Worm (Caenorhabditis elegans) whole organism, midembryonic: ENCODE data around the gene col-158.

Experiments
- T22C8.4 ChIP-seq: fragments of 200-800 bp; sonication (Bioruptor generic); IDR thresholded peaks from 2 replicates; pipeline ENCODE4 v1.3.6; 2022; ENCODE audit warnings: missing genetic modification characterization, missing compliant biosample characterization
- cog-1 ChIP-seq: sonication (generic microtip); optimal IDR thresholded peaks from 2 replicates; lab custom pipeline; 2016; ENCODE audit warnings: missing genetic modification characterization, missing compliant biosample characterization
- flt-1 ChIP-seq: fragments of 200-800 bp; sonication (Bioruptor generic); IDR thresholded peaks from 2 replicates; pipeline ENCODE4 v1.3.6; 2022; ENCODE audit warnings: missing genetic modification characterization, missing compliant biosample characterization
- klf-2 ChIP-seq: fragments of 200-800 bp; sonication (Bioruptor generic); conservative IDR thresholded peaks from 2 replicates; pipeline ENCODE4 v1.3.6; 2022; ENCODE audit warnings: missing genetic modification reagents, missing genetic modification characterization, missing compliant biosample characterization
- med-1 ChIP-seq: sonication (generic microtip); optimal IDR thresholded peaks from 2 replicates; lab custom pipeline; 2017; ENCODE audit warnings: missing genetic modification characterization, mild to moderate bottlenecking, missing compliant biosample characterization, antibody characterized with exemption, missing genetic modification reagents; ENCODE audit not compliant: insufficient read depth
- ref-1 ChIP-seq: fragments of 200-800 bp; sonication (Bioruptor generic); conservative IDR thresholded peaks from 2 replicates; pipeline ENCODE4 v1.3.6; 2022; ENCODE audit warnings: missing genetic modification reagents, missing genetic modification characterization, missing compliant biosample characterization
- tab-1 ChIP-seq: fragments of 200-800 bp; sonication (Bioruptor generic); IDR thresholded peaks from 2 replicates; pipeline ENCODE4 v1.3.6; 2022; ENCODE audit warnings: missing genetic modification characterization, missing compliant biosample characterization
- ztf-29 ChIP-seq: fragments of 200-800 bp; sonication (Bioruptor generic); IDR thresholded peaks from 2 replicates; pipeline ENCODE4 v1.3.6; 2022; ENCODE audit warnings: missing genetic modification reagents, missing genetic modification characterization, missing compliant biosample characterization

DNA sequence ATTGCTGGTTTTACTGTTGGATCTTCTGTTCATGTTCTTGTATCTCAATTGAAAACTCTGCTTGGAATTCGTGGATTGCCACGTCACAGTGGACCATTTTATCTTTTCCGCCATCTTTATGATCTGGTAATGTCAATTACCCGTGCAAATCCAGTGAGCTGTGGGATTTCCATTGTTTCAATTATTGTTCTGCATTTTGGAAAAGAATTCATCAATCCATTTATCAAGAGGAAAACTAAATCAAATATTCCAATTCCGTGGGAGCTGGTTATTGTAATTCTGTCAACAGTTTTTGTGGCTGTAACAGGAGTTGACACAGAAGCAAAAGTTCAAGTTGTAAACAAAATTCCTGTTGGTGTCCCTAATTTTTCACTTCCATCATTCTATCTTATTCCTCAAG is 47.3 kb downstream of the col-158 start:
- TF ChIP-seq klf-2 (GFP tag; lab: Robert Waterston, UW) (no peak), flt-1 (GFP tag; lab: Robert Waterston, UW) (no peak), med-1 (GFP tag; lab: Kevin White, UChicago) (no peak), T22C8.4 (no peak), tab-1 (GFP tag; lab: Robert Waterston, UW) (no peak), ref-1 (GFP tag; lab: Robert Waterston, UW) (no peak), ztf-29 (no peak), cog-1 (tag; lab: Kevin White, UChicago) (no peak)
